Fruit fly (Drosophila melanogaster) whole organism, embryonic: Measurements from ENCODE around the gene CG17029.

Source experiments
- Bgb ChIP-seq: fragments of 200-800 bp; sonication (Bioruptor generic); IDR thresholded peaks from 2 replicates; pipeline ENCODE4 v1.3.6; 2022; ENCODE audit warnings: missing biosample characterization, missing genetic modification characterization; ENCODE audit not compliant: partially characterized antibody
- CG10209 ChIP-seq: fragments of 200-800 bp; sonication (Bioruptor generic); optimal IDR thresholded peaks from 3 replicates; lab custom pipeline; 2017; ENCODE audit warnings: missing biosample characterization, mild to moderate bottlenecking, missing genetic modification characterization, missing genetic modification reagents
- CG10321 ChIP-seq: fragments of 200-800 bp; sonication (Bioruptor generic); IDR thresholded peaks from 2 replicates; pipeline ENCODE4 v1.3.6; 2022; ENCODE audit warnings: missing biosample characterization, missing genetic modification characterization
- CG14014 ChIP-seq: fragments of 200-800 bp; sonication (Bioruptor generic); IDR thresholded peaks from 2 replicates; pipeline ENCODE4 v1.3.6; 2022; ENCODE audit warnings: missing biosample characterization, missing genetic modification characterization
- CG2199 ChIP-seq: fragments of 200-800 bp; sonication (Bioruptor generic); IDR thresholded peaks from 3 replicates; pipeline ENCODE4 v1.3.6; 2022; ENCODE audit warnings: missing biosample characterization, missing genetic modification characterization
- CG3163 ChIP-seq: fragments of 200-800 bp; sonication (Bioruptor generic); optimal IDR thresholded peaks from 3 replicates; lab custom pipeline; 2016; ENCODE audit warnings: missing biosample characterization, missing genetic modification characterization
- CG3281 ChIP-seq: fragments of 200-800 bp; sonication (Bioruptor generic); optimal IDR thresholded peaks from 3 replicates; lab custom pipeline; 2017; ENCODE audit warnings: missing biosample characterization, mild to moderate bottlenecking, missing genetic modification characterization
- CG4360 ChIP-seq: fragments of 200-800 bp; sonication (Bioruptor generic); IDR thresholded peaks from 2 replicates; pipeline ENCODE4 v1.3.6; 2022; ENCODE audit warnings: missing biosample characterization, missing genetic modification characterization
- CG4404 ChIP-seq: fragments of 200-800 bp; sonication (Bioruptor generic); IDR thresholded peaks from 2 replicates; pipeline ENCODE4 v1.3.6; 2022; ENCODE audit warnings: missing biosample characterization, missing genetic modification characterization
- CG4707 ChIP-seq: fragments of 200-800 bp; sonication (Bioruptor generic); optimal IDR thresholded peaks from 2 replicates; lab custom pipeline; 2018; ENCODE audit warnings: missing biosample characterization, mild to moderate bottlenecking, missing genetic modification characterization, moderate library complexity
- CG7556 ChIP-seq: fragments of 200-800 bp; sonication (Bioruptor generic); optimal IDR thresholded peaks from 2 replicates; lab custom pipeline; 2017; ENCODE audit warnings: missing biosample characterization, mild to moderate bottlenecking, missing genetic modification characterization
- CG8290 ChIP-seq, 3 experiments: fragments of 200-800 bp; sonication (Bioruptor generic); optimal IDR thresholded peaks; 2 replicates each; lab custom pipeline; 2016 to 2019; ENCODE audit warnings: missing biosample characterization in 3 of 3, missing genetic modification characterization in 3 of 3, mild to moderate bottlenecking in 2 of 3, moderate library complexity in 1 of 3
- CG9215 ChIP-seq: fragments of 200-800 bp; sonication (Bioruptor generic); IDR thresholded peaks from 2 replicates; pipeline ENCODE4 v1.3.6; 2022; ENCODE audit warnings: missing biosample characterization, missing genetic modification characterization
- D ChIP-seq, 2 experiments: fragments of 200-800 bp in 1 of 2; fragments of >200 bp in 1 of 2; sonication (Bioruptor generic) in 1 of 2; optimal IDR thresholded peaks; 2 replicates in 1 of 2; 3 replicates in 1 of 2; lab custom pipeline; 2017; ENCODE audit warnings: mild to moderate bottlenecking in 1 of 2, missing biosample characterization in 1 of 2, missing genetic modification characterization in 1 of 2, missing genetic modification reagents in 1 of 2
- Doc2 ChIP-seq: fragments of 200-800 bp; sonication (Bioruptor generic); IDR thresholded peaks from 2 replicates; pipeline ENCODE4 v1.3.6; 2022; ENCODE audit warnings: missing biosample characterization, missing genetic modification characterization
- ERR ChIP-seq: fragments of 200-800 bp; sonication (Bioruptor generic); optimal IDR thresholded peaks from 2 replicates; lab custom pipeline; 2016; ENCODE audit warnings: missing biosample characterization, missing genetic modification characterization
- GATAe ChIP-seq: fragments of 200-800 bp; sonication (Bioruptor generic); conservative IDR thresholded peaks from 2 replicates; pipeline ENCODE4 v1.3.6; 2022; ENCODE audit warnings: missing biosample characterization, missing genetic modification characterization
- HLHmδ ChIP-seq: fragments of 200-800 bp; sonication (Bioruptor generic); optimal IDR thresholded peaks from 2 replicates; lab custom pipeline; 2018; ENCODE audit warnings: missing biosample characterization, mild to moderate bottlenecking, missing genetic modification characterization, moderate library complexity
- Hand ChIP-seq: fragments of 200-800 bp; sonication (Bioruptor generic); optimal IDR thresholded peaks from 2 replicates; lab custom pipeline; 2017; ENCODE audit warnings: mild to moderate bottlenecking, missing biosample characterization, missing genetic modification reagents, missing genetic modification characterization
- Hr39 ChIP-seq: fragments of >200 bp; optimal IDR thresholded peaks from 2 replicates; lab custom pipeline; 2017
- Oli ChIP-seq: fragments of 200-800 bp; sonication (Bioruptor generic); optimal IDR thresholded peaks from 2 replicates; lab custom pipeline; 2018; ENCODE audit warnings: missing biosample characterization, mild to moderate bottlenecking, missing genetic modification characterization, moderate library complexity
- Opbp ChIP-seq: fragments of 200-800 bp; sonication (Bioruptor generic); IDR thresholded peaks from 3 replicates; pipeline ENCODE4 v1.3.6; 2022; ENCODE audit warnings: missing biosample characterization, missing genetic modification characterization; ENCODE audit not compliant: partially characterized antibody
- ato ChIP-seq: fragments of 200-800 bp; sonication (Bioruptor generic); IDR thresholded peaks from 2 replicates; pipeline ENCODE4 v1.3.6; 2022; ENCODE audit warnings: missing biosample characterization, missing genetic modification characterization; ENCODE audit not compliant: partially characterized antibody
- chinmo ChIP-seq: fragments of 200-800 bp; sonication (Bioruptor generic); IDR thresholded peaks from 4 replicates; pipeline ENCODE4 v1.3.6; 2022; ENCODE audit warnings: missing biosample characterization, missing genetic modification characterization; ENCODE audit not compliant: partially characterized antibody
- croc ChIP-seq: fragments of 200-800 bp; sonication (Bioruptor generic); conservative IDR thresholded peaks from 3 replicates; pipeline ENCODE4 v1.3.6; 2022; ENCODE audit warnings: missing biosample characterization, missing genetic modification characterization
- dmrt11E ChIP-seq: fragments of 200-800 bp; sonication (Bioruptor generic); optimal IDR thresholded peaks from 3 replicates; lab custom pipeline; 2018; ENCODE audit warnings: missing biosample characterization, mild to moderate bottlenecking, missing genetic modification characterization, moderate library complexity
- gsb-n ChIP-seq: fragments of 200-800 bp; sonication (Bioruptor generic); optimal IDR thresholded peaks from 3 replicates; lab custom pipeline; 2018; ENCODE audit warnings: missing biosample characterization, mild to moderate bottlenecking, missing genetic modification characterization
- klu ChIP-seq: fragments of 200-800 bp; sonication (Bioruptor generic); IDR thresholded peaks from 2 replicates; pipeline ENCODE4 v1.3.6; 2022; ENCODE audit warnings: missing biosample characterization, missing genetic modification characterization
- kni ChIP-seq: fragments of 200-800 bp; sonication (Bioruptor generic); optimal IDR thresholded peaks from 3 replicates; lab custom pipeline; 2017; ENCODE audit warnings: mild to moderate bottlenecking, missing biosample characterization, missing genetic modification reagents, missing genetic modification characterization
- pan ChIP-seq, 4 experiments: fragments of >200 bp in 3 of 4; fragments of 200-800 bp in 1 of 4; sonication (Bioruptor generic) in 1 of 4; optimal IDR thresholded peaks in 3 of 4; IDR thresholded peaks in 1 of 4; 2 replicates each; pipeline versions ENCODE4 v1.3.6 to Lab custom; 2017 to 2022; ENCODE audit warnings: missing biosample characterization in 2 of 4, missing genetic modification characterization in 2 of 4, mixed read lengths in 1 of 4
- prd ChIP-seq, 3 experiments: fragments of >200 bp in 2 of 3; fragments of 200-800 bp in 1 of 3; sonication (Bioruptor generic) in 1 of 3; optimal IDR thresholded peaks in 2 of 3; IDR thresholded peaks in 1 of 3; 2 replicates in 2 of 3; 3 replicates in 1 of 3; pipeline versions ENCODE4 v1.3.6 to Lab custom; 2017 to 2022; ENCODE audit warnings: missing biosample characterization in 1 of 3, missing genetic modification characterization in 1 of 3
- pros ChIP-seq: fragments of 200-800 bp; sonication (Bioruptor generic); optimal IDR thresholded peaks from 3 replicates; lab custom pipeline; 2019; ENCODE audit warnings: missing biosample characterization, mild to moderate bottlenecking, missing genetic modification characterization, moderate library complexity
- schlank ChIP-seq: fragments of 200-800 bp; sonication (Bioruptor generic); optimal IDR thresholded peaks from 2 replicates; lab custom pipeline; 2018; ENCODE audit warnings: missing biosample characterization, mild to moderate bottlenecking, missing genetic modification characterization
- sd ChIP-seq: fragments of 200-800 bp; sonication (Bioruptor generic); optimal IDR thresholded peaks from 3 replicates; lab custom pipeline; 2018; ENCODE audit warnings: missing biosample characterization, mild to moderate bottlenecking, missing genetic modification characterization, moderate library complexity
- twi ChIP-seq: fragments of 200-800 bp; optimal IDR thresholded peaks from 2 replicates; lab custom pipeline; 2019; ENCODE audit warnings: missing biosample characterization, mild to moderate bottlenecking, missing genetic modification characterization, moderate library complexity
- vvl ChIP-seq: fragments of 200-800 bp; sonication (Bioruptor generic); IDR thresholded peaks from 2 replicates; pipeline ENCODE4 v1.3.6; 2022; ENCODE audit warnings: missing biosample characterization, missing genetic modification characterization
- zen ChIP-seq: fragments of 200-800 bp; sonication (Bioruptor generic); optimal IDR thresholded peaks from 3 replicates; lab custom pipeline; 2018; ENCODE audit warnings: missing biosample characterization, mild to moderate bottlenecking, missing genetic modification characterization, moderate library complexity

CG17029 gene

DNA sequence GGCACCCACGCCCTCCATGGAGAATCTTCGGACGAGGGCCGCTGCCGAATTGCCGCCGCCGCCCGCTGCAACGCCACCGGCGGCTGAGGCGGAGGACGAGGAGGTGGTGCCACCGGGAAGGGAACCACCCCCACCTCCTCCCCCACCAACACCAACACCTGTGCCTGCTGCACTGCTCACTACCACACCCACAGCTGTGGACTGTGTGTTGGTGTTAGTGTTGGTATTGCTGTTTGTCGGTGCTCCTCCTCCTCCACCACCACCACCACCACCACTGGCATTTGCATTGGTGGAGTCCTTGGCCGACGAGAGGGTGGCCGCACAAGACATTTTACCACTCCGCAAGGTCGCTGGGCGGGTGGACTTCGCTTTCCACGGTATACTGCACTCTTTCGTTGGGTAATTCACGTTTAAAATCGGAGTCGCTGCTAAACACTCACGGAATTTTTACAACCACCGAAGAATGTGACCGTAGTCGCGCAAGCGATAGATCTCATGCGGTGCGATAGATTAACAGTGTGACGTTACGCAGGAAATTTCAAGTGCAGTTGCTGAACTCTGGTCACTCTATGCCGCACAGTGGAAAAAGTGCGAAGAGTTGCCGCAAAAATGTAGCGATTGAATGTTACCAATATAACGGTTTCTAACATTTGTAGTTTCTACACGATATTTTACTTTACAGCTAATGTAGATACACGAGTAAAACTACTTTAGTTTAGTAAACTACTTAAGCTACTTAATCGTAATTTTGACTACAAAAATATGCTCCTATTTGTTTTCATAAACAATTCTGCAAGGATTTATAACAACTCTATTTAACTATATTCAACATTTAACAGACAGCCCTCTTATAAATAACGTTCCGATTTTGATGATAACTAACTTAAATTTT, 34.9 kb downstream of the CG17029 start, which contains the start of gene mib1 (continued):
- TF ChIP-seq klu (GFP tag; lab: Robert Waterston, UW): peak; percentile 25; the same call in 1 of the 2 replicates
- TF ChIP-seq CG14014 (GFP tag; lab: Robert Waterston, UW): 0 out of 2 replicates have a peak, but pooled peaks have one; percentile 24
- peak; percentile 95 for TF ChIP-seq Bgb
- no peak for TF ChIP-seq Oli
- no peak for TF ChIP-seq GATAe (GFP tag; lab: Robert Waterston, UW)
- TF ChIP-seq sd (tag; lab: Kevin White, UChicago): peak; percentile 99
- TF ChIP-seq, all 482 proteins: peak for 230

DNA sequence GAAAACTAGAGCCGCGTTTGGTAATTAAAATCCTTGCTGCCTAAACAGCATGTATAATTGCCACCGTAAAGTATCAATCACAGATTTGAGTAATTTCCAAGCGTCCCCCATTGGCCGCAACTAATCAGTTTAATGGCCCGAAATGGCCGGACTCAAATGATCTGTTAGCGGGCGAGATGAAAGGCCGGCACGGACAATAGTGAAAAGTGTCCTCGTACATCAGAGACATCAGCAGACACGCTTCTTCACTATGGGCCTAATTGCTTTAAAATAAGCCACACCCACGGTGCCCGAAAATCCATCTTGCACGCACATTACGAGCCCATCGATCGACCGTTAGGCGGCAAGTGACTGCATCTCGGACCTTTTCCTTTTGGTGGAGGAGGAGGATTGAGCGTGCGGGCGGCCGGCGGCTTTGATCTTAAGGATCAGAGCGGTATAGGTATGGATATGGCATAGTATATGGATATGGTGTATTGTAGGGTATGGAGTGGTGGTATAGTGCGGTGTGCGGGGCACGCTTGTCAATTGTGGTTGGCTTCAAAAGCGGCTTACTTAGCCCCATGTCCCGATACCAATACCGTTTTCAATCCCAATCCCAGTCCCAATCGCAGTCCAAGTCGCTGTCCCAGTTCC, 35.8 kb downstream of the CG17029 start:
- no peak for TF ChIP-seq schlank (tag; lab: Kevin White, UChicago)
- TF ChIP-seq CG10321 (GFP tag; lab: Robert Waterston, UW): no peak
- peak; percentile 69; the same call in 1 of the 3 replicates for TF ChIP-seq CG2199 (GFP tag; lab: Robert Waterston, UW)
- no peak for TF ChIP-seq CG9215 (GFP tag; lab: Robert Waterston, UW)
- no peak for TF ChIP-seq dmrt11E
- no peak for TF ChIP-seq croc (GFP tag; lab: Robert Waterston, UW)
- TF ChIP-seq kni (GFP tag; lab: Kevin White, UChicago): peak; percentile 61
- TF ChIP-seq ERR (GFP tag; lab: Kevin White, UChicago): no peak
- peak; percentile 16 for TF ChIP-seq twi (tag; lab: Kevin White, UChicago)
- TF ChIP-seq CG7556: no peak
- no peak for TF ChIP-seq Hr39 (lab: Kevin White, UChicago)
- no peak for TF ChIP-seq CG3163 (GFP tag; lab: Kevin White, UChicago)
- no peak for TF ChIP-seq CG4360
- peak; percentile 95 for TF ChIP-seq zen (tag; lab: Kevin White, UChicago)
- TF ChIP-seq pan (optimal IDR thresholded peaks at IDR 0.05; lab: Kevin White, UChicago): peak in 1 of 2 experiments; percentile 67
- TF ChIP-seq pan (GFP tag; optimal IDR thresholded peaks at IDR 0.05 in 1 of 2, IDR thresholded peaks at IDR 0.05 in 1 of 2): peak in 1 of 2 experiments; percentile 35
- TF ChIP-seq pros (GFP tag; lab: Kevin White, UChicago): peak; percentile 12
- no peak for TF ChIP-seq CG3281 (GFP tag; lab: Kevin White, UChicago)
- TF ChIP-seq chinmo (GFP tag; lab: Robert Waterston, UW): no peak
- TF ChIP-seq CG10209 (GFP tag; lab: Kevin White, UChicago): no peak
- TF ChIP-seq prd (optimal IDR thresholded peaks at IDR 0.05; lab: Kevin White, UChicago): no peak
- peak; percentile 63; the same call in 2 of the 3 replicates for TF ChIP-seq prd (GFP tag; IDR thresholded peaks at IDR 0.05; lab: Robert Waterston, UW)
- peak; percentile 4 for TF ChIP-seq CG8290 (GFP tag; optimal IDR thresholded peaks at IDR 0.05; lab: Kevin White, UChicago)
- TF ChIP-seq CG8290 (tag; optimal IDR thresholded peaks at IDR 0.05; lab: Kevin White, UChicago): no peak
- peak; percentile 13 for TF ChIP-seq CG4707 (GFP tag; lab: Kevin White, UChicago)
- TF ChIP-seq D (optimal IDR thresholded peaks at IDR 0.05; lab: Kevin White, UChicago): peak; percentile 75
- TF ChIP-seq D (GFP tag; optimal IDR thresholded peaks at IDR 0.05; lab: Kevin White, UChicago): no peak
- 0 out of 3 replicates have a peak, but pooled peaks have one; percentile 30 for TF ChIP-seq Opbp (GFP tag; lab: Robert Waterston, UW)
- no peak for TF ChIP-seq CG4404 (GFP tag; lab: Robert Waterston, UW)
- TF ChIP-seq Doc2 (GFP tag; lab: Robert Waterston, UW): no peak
- TF ChIP-seq gsb-n (tag; lab: Kevin White, UChicago): peak; percentile 42
- TF ChIP-seq Hand (GFP tag; lab: Kevin White, UChicago): no peak
- no peak for TF ChIP-seq HLHmδ (GFP tag; lab: Kevin White, UChicago)
- no peak for TF ChIP-seq ato (GFP tag; lab: Robert Waterston, UW)
- TF ChIP-seq vvl (GFP tag; lab: Robert Waterston, UW): no peak
